Fruit fly (Drosophila melanogaster) whole organism, embryonic: ENCODE results near the gene CG9590.

Experiments
- ATbp ChIP-seq: fragments of 200-800 bp; sonication (Bioruptor generic); optimal IDR thresholded peaks from 2 replicates; lab custom pipeline; 2017; ENCODE audit warnings: missing biosample characterization, mild to moderate bottlenecking, missing genetic modification characterization, missing genetic modification reagents
- Atf3 ChIP-seq: fragments of 200-800 bp; sonication (Bioruptor generic); optimal IDR thresholded peaks from 3 replicates; lab custom pipeline; 2016; ENCODE audit warnings: missing biosample characterization, missing genetic modification characterization
- CG10959 ChIP-seq: fragments of 200-800 bp; sonication (Bioruptor generic); IDR thresholded peaks from 2 replicates; pipeline ENCODE4 v1.3.6; 2022; ENCODE audit warnings: missing biosample characterization, missing genetic modification characterization
- CG11696 ChIP-seq: fragments of 200-800 bp; sonication (Bioruptor generic); IDR thresholded peaks from 2 replicates; pipeline ENCODE4 v1.3.6; 2022; ENCODE audit warnings: missing biosample characterization, missing genetic modification characterization
- CG17385 ChIP-seq: fragments of 200-800 bp; sonication (Bioruptor generic); optimal IDR thresholded peaks from 3 replicates; lab custom pipeline; 2018; ENCODE audit warnings: missing biosample characterization, mild to moderate bottlenecking, missing genetic modification characterization
- CG17612 ChIP-seq: fragments of 200-800 bp; sonication (Bioruptor generic); IDR thresholded peaks from 2 replicates; pipeline ENCODE4 v1.3.6; 2022; ENCODE audit warnings: missing biosample characterization, missing genetic modification characterization
- CG2116 ChIP-seq: fragments of 200-800 bp; sonication (Bioruptor generic); optimal IDR thresholded peaks from 3 replicates; lab custom pipeline; 2018; ENCODE audit warnings: missing biosample characterization, mild to moderate bottlenecking, missing genetic modification characterization
- CG2120 ChIP-seq: fragments of 200-800 bp; sonication (Bioruptor generic); optimal IDR thresholded peaks from 3 replicates; lab custom pipeline; 2016; ENCODE audit warnings: missing biosample characterization, missing genetic modification characterization
- CG2129 ChIP-seq: fragments of 200-800 bp; sonication (Bioruptor generic); IDR thresholded peaks from 2 replicates; pipeline ENCODE4 v1.3.6; 2022; ENCODE audit warnings: missing biosample characterization, missing genetic modification characterization; ENCODE audit not compliant: partially characterized antibody
- CG33213 ChIP-seq: fragments of 200-800 bp; sonication (Bioruptor generic); optimal IDR thresholded peaks from 3 replicates; lab custom pipeline; 2016; ENCODE audit warnings: missing biosample characterization, missing genetic modification characterization
- CG34376 ChIP-seq: fragments of 200-800 bp; sonication (Bioruptor generic); optimal IDR thresholded peaks from 2 replicates; lab custom pipeline; 2018; ENCODE audit warnings: missing biosample characterization, mild to moderate bottlenecking, missing genetic modification characterization
- CG3838 ChIP-seq: fragments of 200-800 bp; sonication (Bioruptor generic); optimal IDR thresholded peaks from 3 replicates; lab custom pipeline; 2016; ENCODE audit warnings: missing biosample characterization, missing genetic modification characterization
- CG42726 ChIP-seq: fragments of 200-800 bp; sonication (Bioruptor generic); IDR thresholded peaks from 2 replicates; pipeline ENCODE4 v1.3.6; 2022; ENCODE audit warnings: missing biosample characterization, missing genetic modification characterization; ENCODE audit not compliant: partially characterized antibody
- CG6854 ChIP-seq: fragments of 200-800 bp; sonication (Bioruptor generic); optimal IDR thresholded peaks from 3 replicates; lab custom pipeline; 2017; ENCODE audit warnings: missing biosample characterization, mild to moderate bottlenecking, missing genetic modification characterization
- CG7928 ChIP-seq: fragments of 200-800 bp; sonication (Bioruptor generic); optimal IDR thresholded peaks from 2 replicates; lab custom pipeline; 2017; ENCODE audit warnings: missing biosample characterization, mild to moderate bottlenecking, missing genetic modification characterization
- CG7987 ChIP-seq: fragments of 200-800 bp; sonication (Bioruptor generic); optimal IDR thresholded peaks from 2 replicates; lab custom pipeline; 2018; ENCODE audit warnings: missing biosample characterization, mild to moderate bottlenecking, missing genetic modification characterization, moderate library complexity
- CG8359 ChIP-seq: fragments of 200-800 bp; sonication (Bioruptor generic); optimal IDR thresholded peaks from 2 replicates; lab custom pipeline; 2017; ENCODE audit warnings: missing biosample characterization, mild to moderate bottlenecking, missing genetic modification characterization, borderline replicate concordance
- CG9437 ChIP-seq: fragments of 200-800 bp; sonication (Bioruptor generic); optimal IDR thresholded peaks from 2 replicates; lab custom pipeline; 2018; ENCODE audit warnings: missing biosample characterization, mild to moderate bottlenecking, missing genetic modification characterization
- CkIIα-i1 ChIP-seq: fragments of 200-800 bp; sonication (Bioruptor generic); IDR thresholded peaks from 2 replicates; pipeline ENCODE4 v1.3.6; 2022; ENCODE audit warnings: missing biosample characterization, missing genetic modification characterization
- H15 ChIP-seq: fragments of 200-800 bp; sonication (Bioruptor generic); IDR thresholded peaks from 3 replicates; pipeline ENCODE4 v1.3.6; 2022; ENCODE audit warnings: missing biosample characterization, missing genetic modification characterization
- HLH54F ChIP-seq: fragments of 200-800 bp; sonication (Bioruptor generic); optimal IDR thresholded peaks from 3 replicates; lab custom pipeline; 2016; ENCODE audit warnings: missing biosample characterization, missing genetic modification characterization
- Hsf ChIP-seq: fragments of 200-800 bp; sonication (Bioruptor generic); optimal IDR thresholded peaks from 3 replicates; lab custom pipeline; 2016; ENCODE audit warnings: missing biosample characterization, missing genetic modification characterization
- NFAT ChIP-seq: fragments of 200-800 bp; sonication (Bioruptor generic); IDR thresholded peaks from 2 replicates; pipeline ENCODE4 v1.3.6; 2022; ENCODE audit warnings: missing biosample characterization, missing genetic modification characterization
- Pdp1 ChIP-seq, 2 experiments: fragments of 200-800 bp; sonication (Bioruptor generic); optimal IDR thresholded peaks; 3 replicates each; lab custom pipeline; 2016; ENCODE audit warnings: missing biosample characterization in 2 of 2, missing genetic modification characterization in 2 of 2, mild to moderate bottlenecking in 1 of 2, moderate library complexity in 1 of 2
- Ptx1 ChIP-seq: fragments of 200-800 bp; sonication (Bioruptor generic); IDR thresholded peaks from 2 replicates; pipeline ENCODE4 v1.3.6; 2022; ENCODE audit warnings: missing biosample characterization, missing genetic modification characterization
- Rfx ChIP-seq: fragments of 200-800 bp; sonication (Bioruptor generic); IDR thresholded peaks from 2 replicates; pipeline ENCODE4 v1.3.6; 2022; ENCODE audit warnings: missing biosample characterization, missing genetic modification characterization
- Rx ChIP-seq: fragments of 200-800 bp; sonication (Bioruptor generic); IDR thresholded peaks from 2 replicates; pipeline ENCODE4 v1.3.6; 2022; ENCODE audit warnings: missing biosample characterization, missing genetic modification characterization
- Side ChIP-seq: fragments of 200-800 bp; sonication (Bioruptor generic); optimal IDR thresholded peaks from 2 replicates; lab custom pipeline; 2016; ENCODE audit warnings: missing biosample characterization, missing genetic modification characterization
- Stat92E ChIP-seq, 3 experiments: fragments of >200 bp in 2 of 3; fragments of 200-800 bp in 1 of 3; sonication (Bioruptor generic) in 1 of 3; optimal IDR thresholded peaks; 2 replicates each; lab custom pipeline; 2017 to 2019; ENCODE audit warnings: missing biosample characterization in 3 of 3, missing genetic modification characterization in 3 of 3, mild to moderate bottlenecking in 1 of 3, moderate library complexity in 1 of 3
- chif ChIP-seq, 2 experiments: fragments of 200-800 bp; sonication (Bioruptor generic); optimal IDR thresholded peaks; 3 replicates each; lab custom pipeline; 2016; ENCODE audit warnings: missing biosample characterization in 2 of 2, missing genetic modification characterization in 2 of 2
- corto ChIP-seq: fragments of 200-800 bp; sonication (Bioruptor generic); optimal IDR thresholded peaks from 2 replicates; lab custom pipeline; 2016; ENCODE audit warnings: missing biosample characterization, mild to moderate bottlenecking, missing genetic modification characterization, moderate library complexity
- dpn ChIP-seq, 2 experiments: fragments of 200-800 bp; sonication (Bioruptor generic); optimal IDR thresholded peaks; 3 replicates each; lab custom pipeline; 2016; ENCODE audit warnings: missing biosample characterization in 2 of 2, missing genetic modification characterization in 2 of 2
- ems ChIP-seq: fragments of 200-800 bp; sonication (Bioruptor generic); optimal IDR thresholded peaks from 3 replicates; lab custom pipeline; 2016; ENCODE audit warnings: missing biosample characterization, missing genetic modification characterization
- en ChIP-seq: fragments of 200-800 bp; sonication (Bioruptor generic); optimal IDR thresholded peaks from 2 replicates; lab custom pipeline; 2016; ENCODE audit warnings: missing biosample characterization, missing genetic modification characterization
- fu2 ChIP-seq: fragments of 200-800 bp; sonication (Bioruptor generic); optimal IDR thresholded peaks from 2 replicates; lab custom pipeline; 2016; ENCODE audit warnings: missing biosample characterization, missing genetic modification characterization
- grn ChIP-seq: fragments of 200-800 bp; sonication (Bioruptor generic); optimal IDR thresholded peaks from 3 replicates; lab custom pipeline; 2017; ENCODE audit warnings: missing biosample characterization, missing genetic modification characterization
- insv ChIP-seq, 2 experiments: fragments of 200-800 bp; sonication (Bioruptor generic); optimal IDR thresholded peaks; 3 replicates each; lab custom pipeline; 2016 to 2018; ENCODE audit warnings: missing biosample characterization in 2 of 2, missing genetic modification characterization in 2 of 2
- jumu ChIP-seq: fragments of 200-800 bp; sonication (Bioruptor generic); optimal IDR thresholded peaks from 3 replicates; lab custom pipeline; 2016; ENCODE audit warnings: missing biosample characterization, missing genetic modification characterization
- klu ChIP-seq: fragments of 200-800 bp; sonication (Bioruptor generic); IDR thresholded peaks from 2 replicates; pipeline ENCODE4 v1.3.6; 2022; ENCODE audit warnings: missing biosample characterization, missing genetic modification characterization
- lab ChIP-seq: fragments of 200-800 bp; sonication (Bioruptor generic); optimal IDR thresholded peaks from 3 replicates; lab custom pipeline; 2017; ENCODE audit warnings: missing biosample characterization, missing genetic modification characterization, mild to moderate bottlenecking, moderate library complexity, missing genetic modification reagents
- lilli ChIP-seq: fragments of 200-800 bp; sonication (Bioruptor generic); optimal IDR thresholded peaks from 3 replicates; lab custom pipeline; 2016; ENCODE audit warnings: missing biosample characterization, missing genetic modification characterization
- pnt ChIP-seq: fragments of 200-800 bp; sonication (Bioruptor generic); optimal IDR thresholded peaks from 3 replicates; lab custom pipeline; 2016; ENCODE audit warnings: missing biosample characterization, missing genetic modification characterization
- psq ChIP-seq: fragments of 200-800 bp; sonication (Bioruptor generic); optimal IDR thresholded peaks from 2 replicates; lab custom pipeline; 2017; ENCODE audit warnings: missing biosample characterization, missing genetic modification characterization
- seq ChIP-seq: fragments of 200-800 bp; sonication (Bioruptor generic); IDR thresholded peaks from 2 replicates; pipeline ENCODE4 v1.3.6; 2022; ENCODE audit warnings: missing biosample characterization, missing genetic modification characterization
- sna ChIP-seq: fragments of 200-800 bp; sonication (Bioruptor generic); IDR thresholded peaks from 2 replicates; pipeline ENCODE4 v1.3.6; 2022; ENCODE audit warnings: missing biosample characterization, missing genetic modification characterization; ENCODE audit not compliant: partially characterized antibody
- sob ChIP-seq: fragments of 200-800 bp; sonication (Bioruptor generic); IDR thresholded peaks from 2 replicates; pipeline ENCODE4 v1.3.6; 2022; ENCODE audit warnings: missing biosample characterization, missing genetic modification characterization
- ssp ChIP-seq: fragments of 200-800 bp; sonication (Bioruptor generic); IDR thresholded peaks from 2 replicates; pipeline ENCODE4 v1.3.6; 2022; ENCODE audit warnings: missing biosample characterization, missing genetic modification characterization
- tna ChIP-seq: fragments of 200-800 bp; sonication (Bioruptor generic); IDR thresholded peaks from 2 replicates; pipeline ENCODE4 v1.3.6; 2022; ENCODE audit warnings: missing biosample characterization, missing genetic modification characterization; ENCODE audit not compliant: partially characterized antibody
- trem ChIP-seq: fragments of 200-800 bp; optimal IDR thresholded peaks from 3 replicates; lab custom pipeline; 2019; ENCODE audit warnings: missing biosample characterization, mild to moderate bottlenecking, missing genetic modification characterization, moderate library complexity
- vnd ChIP-seq: fragments of 200-800 bp; sonication (Bioruptor generic); IDR thresholded peaks from 3 replicates; pipeline ENCODE4 v1.3.6; 2022; ENCODE audit warnings: missing biosample characterization, missing genetic modification characterization; ENCODE audit not compliant: partially characterized antibody
- vvl ChIP-seq: fragments of 200-800 bp; sonication (Bioruptor generic); IDR thresholded peaks from 2 replicates; pipeline ENCODE4 v1.3.6; 2022; ENCODE audit warnings: missing biosample characterization, missing genetic modification characterization

The CG9590 gene

dm6 chr3R:15816276-15816675 is 29.8 kb downstream of the CG9590 start (continued):
- TF ChIP-seq vvl (GFP tag; lab: Robert Waterston, UW) (peak; percentile 29), sna (no peak), H15 (GFP tag; lab: Robert Waterston, UW) (0 out of 3 replicates have a peak, but pooled peaks have one; percentile 22), klu (no peak), CG10959 (peak; percentile 53; the same call in 1 of the 2 replicates), CG34376 (GFP tag; lab: Kevin White, UChicago) (no peak), Pdp1 (GFP tag; optimal IDR thresholded peaks at IDR 0.05; lab: Kevin White, UChicago) (peak in 1 of 2 experiments; percentile 2), ATbp (GFP tag; lab: Kevin White, UChicago) (peak; percentile 1), Atf3 (no peak), psq (GFP tag; lab: Kevin White, UChicago) (no peak), HLH54F (no peak), CG6854 (no peak), Rx (GFP tag; lab: Robert Waterston, UW) (peak; percentile 47; the same call in 1 of the 2 replicates), CG7987 (GFP tag; lab: Kevin White, UChicago) (no peak), dpn (GFP tag; optimal IDR thresholded peaks at IDR 0.05; lab: Kevin White, UChicago) (peak in 1 of 2 experiments; percentile 2), Ptx1 (GFP tag; lab: Robert Waterston, UW) (0 out of 2 replicates have a peak, but pooled peaks have one; percentile 22), Stat92E (GFP tag; optimal IDR thresholded peaks at IDR 0.05; lab: Kevin White, UChicago) (no peak), CG3838 (no peak), CG33213 (GFP tag; lab: Kevin White, UChicago) (no peak), NFAT (GFP tag; lab: Robert Waterston, UW) (no peak), sob (GFP tag; lab: Robert Waterston, UW) (peak; percentile 50; the same call in 1 of the 2 replicates), trem (tag; lab: Kevin White, UChicago) (no peak), Side (GFP tag; lab: Kevin White, UChicago) (peak; percentile 7), CG2129 (no peak), ssp (GFP tag; lab: Robert Waterston, UW) (no peak), vnd (GFP tag; lab: Robert Waterston, UW) (no peak), fu2 (GFP tag; lab: Kevin White, UChicago) (no peak), tna (GFP tag; lab: Robert Waterston, UW) (no peak), jumu (no peak), pnt (GFP tag; lab: Kevin White, UChicago) (peak; percentile 29), CG2120 (GFP tag; lab: Kevin White, UChicago) (no peak), CG17612 (GFP tag; lab: Robert Waterston, UW) (no peak), Hsf (GFP tag; lab: Kevin White, UChicago) (peak; percentile 8), Rfx (0 out of 2 replicates have a peak, but pooled peaks have one; percentile 41), ems (GFP tag; lab: Kevin White, UChicago) (no peak), CG17385 (no peak), CG11696 (no peak), grn (no peak), CG2116 (GFP tag; lab: Kevin White, UChicago) (no peak), chif (GFP tag; optimal IDR thresholded peaks at IDR 0.05; lab: Kevin White, UChicago) (peak; percentile 34 to 39), CG8359 (GFP tag; lab: Kevin White, UChicago) (no peak), CG7928 (GFP tag; lab: Kevin White, UChicago) (no peak), insv (GFP tag; optimal IDR thresholded peaks at IDR 0.05; lab: Kevin White, UChicago) (no peak), CG42726 (no peak), lilli (peak; percentile 28), seq (no peak), en (no peak), CkIIα-i1 (no peak), corto (GFP tag; lab: Kevin White, UChicago) (no peak), CG9437 (GFP tag; lab: Kevin White, UChicago) (no peak), lab (GFP tag; lab: Kevin White, UChicago) (no peak)
